Worm (Caenorhabditis elegans): Measurements from ENCODE around the gene gpr-1.

DNA sequence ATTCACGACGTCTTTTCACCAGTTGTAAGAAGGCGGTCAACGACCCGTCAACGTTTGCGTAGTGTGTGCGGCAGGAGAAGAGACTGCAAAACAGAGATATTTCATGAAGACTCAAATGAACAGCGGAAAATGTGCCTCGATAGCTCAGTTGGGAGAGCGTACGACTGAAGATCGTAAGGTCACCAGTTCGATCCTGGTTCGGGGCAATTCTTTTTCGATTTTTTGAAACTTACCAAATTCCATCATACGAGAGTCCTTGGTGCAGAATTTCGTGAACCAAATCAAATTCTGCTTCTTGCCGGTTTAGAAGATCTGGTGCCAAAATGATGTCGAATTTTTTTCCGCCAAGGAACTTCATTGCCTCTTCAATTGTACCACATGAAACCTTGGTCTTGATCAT lies 24.2 kb downstream of the gpr-1 start:
- TF ChIP-seq F13C5.2 (tag; optimal IDR thresholded peaks at IDR 0.05): peak; percentile 43
- TF ChIP-seq hnd-1 (tag; optimal IDR thresholded peaks at IDR 0.05): peak; percentile 35
- TF ChIP-seq flt-1 (GFP tag; IDR thresholded peaks at IDR 0.05): peak; percentile 72
- peak; percentile 21 for TF ChIP-seq B0310.2 (tag; optimal IDR thresholded peaks at IDR 0.05)
- TF ChIP-seq ama-1 (optimal IDR thresholded peaks at IDR 0.05): no peak
- TF ChIP-seq scrt-1 (GFP tag; IDR thresholded peaks at IDR 0.05): peak; percentile 63; the same call in 1 of the 2 replicates
- TF ChIP-seq ceh-36 (tag; optimal IDR thresholded peaks at IDR 0.05): peak; percentile 19
- TF ChIP-seq tra-4 (tag; optimal IDR thresholded peaks at IDR 0.05): no peak
- peak; percentile 70; the same call in 1 of the 2 replicates for TF ChIP-seq tbx-11 (GFP tag; IDR thresholded peaks at IDR 0.05)
- TF ChIP-seq aly-1 (tag; optimal IDR thresholded peaks at IDR 0.05): no peak
- TF ChIP-seq pes-1 (GFP tag; IDR thresholded peaks at IDR 0.05): peak; percentile 80
- peak; percentile 24 for TF ChIP-seq hmbx-1 (tag; optimal IDR thresholded peaks at IDR 0.05)
- TF ChIP-seq ceh-13 (GFP tag; optimal IDR thresholded peaks at IDR 0.05): peak; percentile 47
